Fruit fly (Drosophila melanogaster) whole organism, embryonic: ENCODE measurements around the gene CG33941.

Source experiments
- CG10267 ChIP-seq: fragments of 200-800 bp; sonication (Bioruptor generic); optimal IDR thresholded peaks from 2 replicates; lab custom pipeline; 2018; ENCODE audit warnings: missing biosample characterization, mild to moderate bottlenecking, missing genetic modification characterization, moderate library complexity
- CG10462 ChIP-seq: fragments of 200-800 bp; sonication (Bioruptor generic); optimal IDR thresholded peaks from 2 replicates; lab custom pipeline; 2016; ENCODE audit warnings: missing biosample characterization, missing genetic modification characterization
- CG10959 ChIP-seq: fragments of 200-800 bp; sonication (Bioruptor generic); IDR thresholded peaks from 2 replicates; pipeline ENCODE4 v1.3.6; 2022; ENCODE audit warnings: missing biosample characterization, missing genetic modification characterization
- CG11696 ChIP-seq: fragments of 200-800 bp; sonication (Bioruptor generic); IDR thresholded peaks from 2 replicates; pipeline ENCODE4 v1.3.6; 2022; ENCODE audit warnings: missing biosample characterization, missing genetic modification characterization
- CG17361 ChIP-seq: fragments of 200-800 bp; sonication (Bioruptor generic); IDR thresholded peaks from 3 replicates; pipeline ENCODE4 v1.3.6; 2022; ENCODE audit warnings: missing biosample characterization, missing genetic modification characterization
- CG17568 ChIP-seq: fragments of 200-800 bp; sonication (Bioruptor generic); optimal IDR thresholded peaks from 2 replicates; lab custom pipeline; 2018; ENCODE audit warnings: missing biosample characterization, mild to moderate bottlenecking, missing genetic modification characterization, moderate library complexity
- CG2889 ChIP-seq: fragments of 200-800 bp; sonication (Bioruptor generic); IDR thresholded peaks from 3 replicates; pipeline ENCODE4 v1.3.6; 2022; ENCODE audit warnings: missing biosample characterization, missing genetic modification characterization
- CG32532 ChIP-seq: fragments of 200-800 bp; sonication (Bioruptor generic); IDR thresholded peaks from 2 replicates; pipeline ENCODE4 v1.3.6; 2022; ENCODE audit warnings: missing biosample characterization, missing genetic modification characterization
- CG4707 ChIP-seq: fragments of 200-800 bp; sonication (Bioruptor generic); optimal IDR thresholded peaks from 2 replicates; lab custom pipeline; 2018; ENCODE audit warnings: missing biosample characterization, mild to moderate bottlenecking, missing genetic modification characterization, moderate library complexity
- CG4820 ChIP-seq: fragments of 200-800 bp; sonication (Bioruptor generic); optimal IDR thresholded peaks from 3 replicates; lab custom pipeline; 2016; ENCODE audit warnings: missing biosample characterization, missing genetic modification characterization
- CG6654 ChIP-seq: fragments of 200-800 bp; sonication (Bioruptor generic); optimal IDR thresholded peaks from 2 replicates; lab custom pipeline; 2017; ENCODE audit warnings: missing biosample characterization, mild to moderate bottlenecking, missing genetic modification characterization
- CG6854 ChIP-seq: fragments of 200-800 bp; sonication (Bioruptor generic); optimal IDR thresholded peaks from 3 replicates; lab custom pipeline; 2017; ENCODE audit warnings: missing biosample characterization, mild to moderate bottlenecking, missing genetic modification characterization
- CG7745 ChIP-seq: fragments of 200-800 bp; sonication (Bioruptor generic); optimal IDR thresholded peaks from 2 replicates; lab custom pipeline; 2018; ENCODE audit warnings: missing biosample characterization, mild to moderate bottlenecking, missing genetic modification characterization, moderate library complexity
- CG7786 ChIP-seq: fragments of 200-800 bp; sonication (Bioruptor generic); optimal IDR thresholded peaks from 2 replicates; lab custom pipeline; 2016; ENCODE audit warnings: missing biosample characterization, missing genetic modification characterization
- CG8944 ChIP-seq: fragments of 200-800 bp; sonication (Bioruptor generic); optimal IDR thresholded peaks from 3 replicates; lab custom pipeline; 2016; ENCODE audit warnings: missing biosample characterization, missing genetic modification characterization
- CG9817 ChIP-seq: fragments of 200-800 bp; sonication (Bioruptor generic); optimal IDR thresholded peaks from 2 replicates; lab custom pipeline; 2018; ENCODE audit warnings: missing biosample characterization, mild to moderate bottlenecking, missing genetic modification characterization, moderate library complexity
- Dip3 ChIP-seq: fragments of 200-800 bp; sonication (Bioruptor generic); optimal IDR thresholded peaks from 3 replicates; lab custom pipeline; 2016; ENCODE audit warnings: missing biosample characterization, missing genetic modification characterization
- Doc3 ChIP-seq: fragments of 200-800 bp; sonication (Bioruptor generic); IDR thresholded peaks from 3 replicates; pipeline ENCODE4 v1.3.6; 2022; ENCODE audit warnings: missing biosample characterization, missing genetic modification characterization; ENCODE audit not compliant: partially characterized antibody
- E2f2 ChIP-seq: fragments of 200-800 bp; sonication (Bioruptor generic); IDR thresholded peaks from 2 replicates; pipeline ENCODE4 v1.3.6; 2022; ENCODE audit warnings: missing biosample characterization, missing genetic modification characterization
- Fer1 ChIP-seq: fragments of 200-800 bp; sonication (Bioruptor generic); optimal IDR thresholded peaks from 2 replicates; lab custom pipeline; 2017; ENCODE audit warnings: missing biosample characterization, mild to moderate bottlenecking, missing genetic modification characterization
- Fer3 ChIP-seq: fragments of 200-800 bp; sonication (Bioruptor generic); optimal IDR thresholded peaks from 2 replicates; lab custom pipeline; 2018; ENCODE audit warnings: missing biosample characterization, mild to moderate bottlenecking, missing genetic modification characterization, moderate library complexity
- H2.0 ChIP-seq: fragments of 200-800 bp; sonication (Bioruptor generic); IDR thresholded peaks from 2 replicates; pipeline ENCODE4 v1.3.6; 2022; ENCODE audit warnings: missing biosample characterization, missing genetic modification characterization
- HHEX ChIP-seq: fragments of 200-800 bp; sonication (Bioruptor generic); optimal IDR thresholded peaks from 3 replicates; lab custom pipeline; 2017; ENCODE audit warnings: missing biosample characterization, mild to moderate bottlenecking, missing genetic modification characterization, missing genetic modification reagents
- Nf-YA ChIP-seq: fragments of 200-800 bp; sonication (Bioruptor generic); IDR thresholded peaks from 2 replicates; pipeline ENCODE4 v1.3.6; 2022; ENCODE audit warnings: missing biosample characterization, missing genetic modification characterization
- Ravus ChIP-seq: fragments of 200-800 bp; sonication (Bioruptor generic); IDR thresholded peaks from 2 replicates; pipeline ENCODE4 v1.3.6; 2022; ENCODE audit warnings: missing biosample characterization, missing genetic modification characterization
- Rx ChIP-seq: fragments of 200-800 bp; sonication (Bioruptor generic); IDR thresholded peaks from 2 replicates; pipeline ENCODE4 v1.3.6; 2022; ENCODE audit warnings: missing biosample characterization, missing genetic modification characterization
- Sin3A ChIP-seq: fragments of >200 bp; optimal IDR thresholded peaks from 2 replicates; lab custom pipeline; 2018
- Sry-δ ChIP-seq: fragments of 200-800 bp; sonication (Bioruptor generic); optimal IDR thresholded peaks from 2 replicates; lab custom pipeline; 2016; ENCODE audit warnings: missing biosample characterization, missing genetic modification characterization
- Ssrp ChIP-seq: fragments of 200-800 bp; sonication (Bioruptor generic); optimal IDR thresholded peaks from 2 replicates; lab custom pipeline; 2018; ENCODE audit warnings: missing biosample characterization, mild to moderate bottlenecking, missing genetic modification characterization, moderate library complexity
- chinmo ChIP-seq: fragments of 200-800 bp; sonication (Bioruptor generic); IDR thresholded peaks from 4 replicates; pipeline ENCODE4 v1.3.6; 2022; ENCODE audit warnings: missing biosample characterization, missing genetic modification characterization; ENCODE audit not compliant: partially characterized antibody
- croc ChIP-seq: fragments of 200-800 bp; sonication (Bioruptor generic); conservative IDR thresholded peaks from 3 replicates; pipeline ENCODE4 v1.3.6; 2022; ENCODE audit warnings: missing biosample characterization, missing genetic modification characterization
- crp ChIP-seq, 2 experiments: fragments of 200-800 bp; sonication (Bioruptor generic); optimal IDR thresholded peaks; 2 replicates in 1 of 2; 3 replicates in 1 of 2; lab custom pipeline; 2017; ENCODE audit warnings: missing biosample characterization in 2 of 2, missing genetic modification characterization in 2 of 2, mild to moderate bottlenecking in 1 of 2, moderate library complexity in 1 of 2
- danr ChIP-seq: fragments of 200-800 bp; sonication (Bioruptor generic); IDR thresholded peaks from 2 replicates; pipeline ENCODE4 v1.3.6; 2022; ENCODE audit warnings: missing biosample characterization, missing genetic modification characterization
- gcm ChIP-seq: fragments of 200-800 bp; sonication (Bioruptor generic); optimal IDR thresholded peaks from 2 replicates; lab custom pipeline; 2019; ENCODE audit warnings: missing biosample characterization, mild to moderate bottlenecking, missing genetic modification characterization, moderate library complexity
- gfzf ChIP-seq: fragments of 200-800 bp; sonication (Bioruptor generic); optimal IDR thresholded peaks from 2 replicates; lab custom pipeline; 2016; ENCODE audit warnings: missing biosample characterization, mild to moderate bottlenecking, missing genetic modification characterization, moderate library complexity
- kni ChIP-seq: fragments of 200-800 bp; sonication (Bioruptor generic); optimal IDR thresholded peaks from 3 replicates; lab custom pipeline; 2017; ENCODE audit warnings: mild to moderate bottlenecking, missing biosample characterization, missing genetic modification reagents, missing genetic modification characterization
- lab ChIP-seq: fragments of 200-800 bp; sonication (Bioruptor generic); optimal IDR thresholded peaks from 3 replicates; lab custom pipeline; 2017; ENCODE audit warnings: missing biosample characterization, missing genetic modification characterization, mild to moderate bottlenecking, moderate library complexity, missing genetic modification reagents
- lola ChIP-seq, 3 experiments: fragments of >200 bp in 2 of 3; fragments of 200-800 bp in 1 of 3; sonication (Bioruptor generic) in 1 of 3; optimal IDR thresholded peaks; 2 replicates each; lab custom pipeline; 2017 to 2019; ENCODE audit warnings: missing biosample characterization in 3 of 3, missing genetic modification characterization in 3 of 3, mild to moderate bottlenecking in 1 of 3, moderate library complexity in 1 of 3
- lov ChIP-seq, 2 experiments: fragments of 200-800 bp in 1 of 2; fragments of >200 bp in 1 of 2; sonication (Bioruptor generic) in 1 of 2; IDR thresholded peaks in 1 of 2; optimal IDR thresholded peaks in 1 of 2; 2 replicates in 1 of 2; 3 replicates in 1 of 2; pipeline versions ENCODE4 v1.3.6 to Lab custom; 2017 to 2022; ENCODE audit warnings: missing biosample characterization in 1 of 2, missing genetic modification characterization in 1 of 2
- nerfin-1 ChIP-seq: fragments of 200-800 bp; sonication (Bioruptor generic); optimal IDR thresholded peaks from 3 replicates; lab custom pipeline; 2019; ENCODE audit warnings: missing biosample characterization, mild to moderate bottlenecking, missing genetic modification characterization, moderate library complexity
- p53 ChIP-seq: fragments of 200-800 bp; sonication (Bioruptor generic); optimal IDR thresholded peaks from 2 replicates; lab custom pipeline; 2016; ENCODE audit warnings: missing biosample characterization, missing genetic modification characterization
- pb ChIP-seq: fragments of 200-800 bp; sonication (Bioruptor generic); optimal IDR thresholded peaks from 3 replicates; lab custom pipeline; 2016; ENCODE audit warnings: missing biosample characterization, missing genetic modification characterization
- rib ChIP-seq: fragments of 200-800 bp; sonication (Bioruptor generic); IDR thresholded peaks from 2 replicates; pipeline ENCODE4 v1.3.6; 2022; ENCODE audit warnings: missing biosample characterization, missing genetic modification characterization
- sim ChIP-seq: fragments of 200-800 bp; sonication (Bioruptor generic); IDR thresholded peaks from 2 replicates; pipeline ENCODE4 v1.3.6; 2022; ENCODE audit warnings: missing biosample characterization, missing genetic modification characterization
- slou ChIP-seq: fragments of 200-800 bp; sonication (Bioruptor generic); optimal IDR thresholded peaks from 3 replicates; lab custom pipeline; 2016; ENCODE audit warnings: missing biosample characterization, missing genetic modification characterization
- tio ChIP-seq: fragments of 200-800 bp; sonication (Bioruptor generic); optimal IDR thresholded peaks from 2 replicates; lab custom pipeline; 2017; ENCODE audit warnings: missing biosample characterization, missing genetic modification characterization, inconsistent platforms
- trh ChIP-seq: fragments of 200-800 bp; sonication (Bioruptor generic); optimal IDR thresholded peaks from 2 replicates; lab custom pipeline; 2016; ENCODE audit warnings: missing biosample characterization, missing genetic modification characterization
- wdn ChIP-seq: fragments of 200-800 bp; sonication (Bioruptor generic); IDR thresholded peaks from 2 replicates; pipeline ENCODE4 v1.3.6; 2022; ENCODE audit warnings: missing biosample characterization, missing genetic modification characterization

Gene CG33941

DNA sequence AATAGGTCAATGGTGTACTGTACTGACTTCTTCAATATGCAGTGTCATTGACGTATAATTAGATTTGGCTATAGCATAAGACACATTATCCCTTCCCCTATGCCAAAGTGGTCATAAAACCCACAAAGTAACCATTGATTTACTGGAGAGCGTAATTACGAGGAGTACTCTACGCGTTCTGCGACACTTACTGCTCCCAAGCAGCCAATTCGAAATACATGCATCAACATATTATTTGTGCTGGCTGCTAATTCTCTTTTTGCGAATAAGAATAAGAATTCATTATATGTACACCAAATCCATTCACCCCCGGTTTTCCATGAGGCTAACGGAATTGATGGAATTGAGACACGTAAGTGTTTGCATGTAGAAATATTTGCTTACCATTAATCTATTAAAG lies 25.3 kb downstream of the CG33941 start (continued):
- no peak for TF ChIP-seq lov (optimal IDR thresholded peaks at IDR 0.05; lab: Kevin White, UChicago)
- TF ChIP-seq lov (GFP tag; IDR thresholded peaks at IDR 0.05; lab: Robert Waterston, UW): no peak
- no peak for TF ChIP-seq croc (GFP tag; lab: Robert Waterston, UW)
- no peak for TF ChIP-seq gfzf
- TF ChIP-seq, all 482 proteins: peak for 2

DNA sequence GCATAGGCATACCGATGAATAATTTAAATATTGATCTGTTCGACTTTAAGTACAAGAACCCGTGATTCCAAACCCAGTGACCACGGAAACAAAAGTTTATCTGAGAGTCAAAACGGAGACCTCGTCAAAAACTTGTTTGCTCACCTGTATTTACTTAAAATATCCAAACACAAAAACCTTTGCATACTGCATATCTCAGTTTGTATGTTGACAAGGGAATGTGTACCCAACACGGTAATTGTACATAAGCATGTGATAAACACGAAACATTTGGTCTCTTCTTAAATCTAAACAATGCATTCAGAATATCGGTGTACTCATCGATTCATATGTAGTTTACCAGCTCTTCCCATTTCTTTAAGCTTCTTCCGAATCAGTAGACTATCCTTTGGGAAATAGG lies 30.4 kb downstream of the CG33941 start:
- peak; percentile 96 for TF ChIP-seq CG4707
- TF ChIP-seq CG32532 (GFP tag; lab: Robert Waterston, UW): no peak
- peak; percentile 72 for TF ChIP-seq E2f2 (GFP tag; lab: Robert Waterston, UW)
- TF ChIP-seq CG2889 (GFP tag; lab: Robert Waterston, UW): no peak
- TF ChIP-seq Sry-δ (GFP tag; lab: Kevin White, UChicago): peak; percentile 53
- TF ChIP-seq CG10267 (tag; lab: Kevin White, UChicago): peak; percentile 83
- TF ChIP-seq lab (GFP tag; lab: Kevin White, UChicago): peak; percentile 96
- no peak for TF ChIP-seq Sin3A (lab: Kevin White, UChicago)
- TF ChIP-seq Fer1 (GFP tag; lab: Kevin White, UChicago): peak; percentile 94
- peak; percentile 96 for TF ChIP-seq HHEX (GFP tag; lab: Kevin White, UChicago)
- peak; percentile 100 for TF ChIP-seq kni (GFP tag; lab: Kevin White, UChicago)
- TF ChIP-seq wdn (GFP tag; lab: Robert Waterston, UW): no peak
- peak; percentile 76 for TF ChIP-seq CG9817 (tag; lab: Kevin White, UChicago)
- peak; percentile 81 for TF ChIP-seq CG7786
- TF ChIP-seq Doc3: no peak
- TF ChIP-seq CG6854 (GFP tag; lab: Kevin White, UChicago): peak; percentile 94
- TF ChIP-seq crp (GFP tag; optimal IDR thresholded peaks at IDR 0.05; lab: Kevin White, UChicago): peak in 1 of 2 experiments; percentile 47
- TF ChIP-seq sim (GFP tag; lab: Robert Waterston, UW): peak; percentile 89
- peak; percentile 79 for TF ChIP-seq CG11696 (GFP tag; lab: Robert Waterston, UW)
- peak; percentile 96 for TF ChIP-seq gcm (GFP tag; lab: Kevin White, UChicago)
- peak; percentile 85 for TF ChIP-seq tio (GFP tag; lab: Kevin White, UChicago)
- peak; percentile 25 for TF ChIP-seq Ssrp (tag; lab: Kevin White, UChicago)
- TF ChIP-seq Nf-YA: peak; percentile 93
- peak; percentile 91 for TF ChIP-seq p53 (GFP tag; lab: Kevin White, UChicago)
- peak; percentile 78; the same call in 2 of the 3 replicates for TF ChIP-seq CG17361 (GFP tag; lab: Robert Waterston, UW)
- TF ChIP-seq trh (GFP tag; lab: Kevin White, UChicago): peak; percentile 92
- peak; percentile 97 for TF ChIP-seq CG17568 (GFP tag; lab: Kevin White, UChicago)
- TF ChIP-seq slou (GFP tag; lab: Kevin White, UChicago): peak; percentile 50
- peak; percentile 98 for TF ChIP-seq CG7745 (tag; lab: Kevin White, UChicago)
- TF ChIP-seq rib (GFP tag; lab: Robert Waterston, UW): peak; percentile 85
- TF ChIP-seq danr (GFP tag; lab: Robert Waterston, UW): peak; percentile 70; the same call in 1 of the 2 replicates
- TF ChIP-seq pb (GFP tag; lab: Kevin White, UChicago): peak; percentile 86
- TF ChIP-seq CG4820 (GFP tag; lab: Kevin White, UChicago): peak; percentile 79
- peak; percentile 88 for TF ChIP-seq Fer3
- peak; percentile 49 for TF ChIP-seq CG6654 (GFP tag; lab: Kevin White, UChicago)
- peak; percentile 94 for TF ChIP-seq nerfin-1
- 0 out of 4 replicates have a peak, but pooled peaks have one; percentile 51 for TF ChIP-seq chinmo (GFP tag; lab: Robert Waterston, UW)
- no peak for TF ChIP-seq CG10959 (GFP tag; lab: Robert Waterston, UW)
- TF ChIP-seq Ravus: no peak; the same call in 1 of the 2 replicates
- TF ChIP-seq lola (GFP tag; optimal IDR thresholded peaks at IDR 0.05; lab: Kevin White, UChicago): peak in 1 of 3 experiments; percentile 91
- no peak; the same call in none of the 2 replicates for TF ChIP-seq H2.0 (GFP tag; lab: Robert Waterston, UW)
- peak; percentile 83 for TF ChIP-seq CG8944 (GFP tag; lab: Kevin White, UChicago)
- TF ChIP-seq Dip3 (GFP tag; lab: Kevin White, UChicago): peak; percentile 43
- TF ChIP-seq CG10462: peak; percentile 90
- no peak for TF ChIP-seq Rx
